Worm (Caenorhabditis elegans): Measurements from ENCODE around the gene smz-1.
A peak's percentile ranks its signal among the peaks of the same experiment; 100 is the strongest.

Gene smz-1

DNA sequence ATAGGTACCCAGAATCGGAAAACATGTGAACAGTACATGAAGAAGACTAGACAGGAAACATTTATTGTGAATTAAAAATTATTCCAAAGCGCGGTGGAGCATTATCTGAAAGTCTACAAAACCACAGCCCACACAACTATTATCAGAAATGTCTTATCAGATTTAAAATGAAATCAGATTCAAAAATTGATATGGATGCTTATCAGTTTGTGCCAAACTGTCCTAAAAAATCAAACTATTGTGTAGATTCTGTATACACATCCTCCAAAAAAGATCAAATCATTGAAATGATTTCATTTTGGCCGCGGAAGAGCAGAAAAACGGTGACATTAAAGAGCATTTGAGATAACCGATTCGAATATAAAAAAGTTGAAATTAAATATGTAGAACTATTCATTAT, 19.4 kb upstream of the smz-1 start, which contains the start of gene irg-4:
Gene irg-4, plus strand, starts transcription at position 392 of the 400 bp plus-strand sequence.
- TF ChIP-seq ets-7 (tag; optimal IDR thresholded peaks at IDR 0.05) = no peak
- no peak for TF ChIP-seq tbx-11 (GFP tag; IDR thresholded peaks at IDR 0.05)
- no peak for TF ChIP-seq aly-1 (tag; optimal IDR thresholded peaks at IDR 0.05)

DNA sequence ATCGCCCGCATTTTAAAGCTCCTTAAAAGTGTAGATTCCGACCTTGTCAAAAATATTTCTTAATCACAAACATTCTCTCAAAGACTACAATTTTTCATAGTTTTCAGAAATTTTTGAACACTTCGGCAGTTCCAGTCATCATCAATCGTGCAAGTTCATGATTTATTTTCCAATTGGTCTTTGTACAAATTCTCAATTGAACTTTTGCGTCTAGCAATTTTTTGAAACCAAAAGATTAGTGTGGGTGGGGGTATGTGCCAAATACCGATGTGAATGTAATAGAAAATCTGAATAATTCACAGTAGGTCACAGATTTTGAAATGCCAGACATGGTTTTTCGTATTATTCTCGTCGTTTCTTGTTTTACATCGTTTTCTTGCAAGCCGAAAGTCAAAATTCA, 16.5 kb upstream of the smz-1 start, which contains the start of gene clec-185:
Gene clec-185, plus strand, starts transcription at position 301 of the 400 bp plus-strand sequence.
- TF ChIP-seq hmg-4 (GFP tag; optimal IDR thresholded peaks at IDR 0.05) (no peak), tra-4 (tag; optimal IDR thresholded peaks at IDR 0.05) (no peak), pes-1 (GFP tag; IDR thresholded peaks at IDR 0.05) (no peak), F13C5.2 (tag; optimal IDR thresholded peaks at IDR 0.05) (no peak), aly-1 (tag; optimal IDR thresholded peaks at IDR 0.05) (no peak), hnd-1 (tag; optimal IDR thresholded peaks at IDR 0.05) (no peak), ceh-36 (tag; optimal IDR thresholded peaks at IDR 0.05) (no peak), ets-7 (tag; optimal IDR thresholded peaks at IDR 0.05) (no peak), B0310.2 (tag; optimal IDR thresholded peaks at IDR 0.05) (no peak), ceh-13 (GFP tag; optimal IDR thresholded peaks at IDR 0.05) (no peak), hmbx-1 (tag; optimal IDR thresholded peaks at IDR 0.05) (no peak), ama-1 (optimal IDR thresholded peaks at IDR 0.05) (no peak), flt-1 (GFP tag; IDR thresholded peaks at IDR 0.05) (no peak), tbx-11 (GFP tag; IDR thresholded peaks at IDR 0.05) (no peak), tbx-37 (GFP tag; conservative IDR thresholded peaks at IDR 0.05) (no peak), scrt-1 (GFP tag; IDR thresholded peaks at IDR 0.05) (no peak), sea-1 (GFP tag; conservative IDR thresholded peaks at IDR 0.05) (no peak)

DNA sequence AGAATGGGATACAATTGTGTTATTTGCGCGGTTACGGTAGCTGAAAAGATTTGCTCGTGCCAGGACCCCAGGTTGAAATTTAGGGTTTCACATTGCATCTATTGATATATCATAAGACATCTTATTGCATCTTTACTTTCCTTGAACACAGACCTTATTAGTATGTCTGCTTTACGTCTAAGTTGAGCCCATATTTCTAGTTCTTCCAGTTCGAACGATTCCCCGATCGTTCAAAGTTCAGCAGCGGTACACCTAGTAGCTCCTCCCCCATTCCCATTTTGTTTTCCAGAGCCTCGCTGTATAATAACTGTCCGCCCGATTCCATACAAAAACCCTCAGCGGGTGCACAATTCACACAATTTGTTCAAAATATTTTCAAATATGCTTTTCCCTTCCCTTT, 13.1 kb upstream of the smz-1 start, which contains the start of gene C25G4.17:
Gene C25G4.17, plus strand, starts transcription at position 301 of the 400 bp plus-strand sequence.
- TF ChIP-seq tra-4 (tag; optimal IDR thresholded peaks at IDR 0.05) (no peak), ama-1 (optimal IDR thresholded peaks at IDR 0.05) (no peak), sea-1 (GFP tag; conservative IDR thresholded peaks at IDR 0.05) (no peak), scrt-1 (GFP tag; IDR thresholded peaks at IDR 0.05) (no peak), tbx-37 (GFP tag; conservative IDR thresholded peaks at IDR 0.05) (no peak), hmbx-1 (tag; optimal IDR thresholded peaks at IDR 0.05) (no peak), F13C5.2 (tag; optimal IDR thresholded peaks at IDR 0.05) (no peak), B0310.2 (tag; optimal IDR thresholded peaks at IDR 0.05) (no peak), ceh-36 (tag; optimal IDR thresholded peaks at IDR 0.05) (no peak), ceh-13 (GFP tag; optimal IDR thresholded peaks at IDR 0.05) (no peak), hmg-4 (GFP tag; optimal IDR thresholded peaks at IDR 0.05) (no peak), tbx-11 (GFP tag; IDR thresholded peaks at IDR 0.05) (no peak), ets-7 (tag; optimal IDR thresholded peaks at IDR 0.05) (no peak), pes-1 (GFP tag; IDR thresholded peaks at IDR 0.05) (no peak), flt-1 (GFP tag; IDR thresholded peaks at IDR 0.05) (no peak), hnd-1 (tag; optimal IDR thresholded peaks at IDR 0.05) (no peak), aly-1 (tag; optimal IDR thresholded peaks at IDR 0.05) (no peak)

DNA sequence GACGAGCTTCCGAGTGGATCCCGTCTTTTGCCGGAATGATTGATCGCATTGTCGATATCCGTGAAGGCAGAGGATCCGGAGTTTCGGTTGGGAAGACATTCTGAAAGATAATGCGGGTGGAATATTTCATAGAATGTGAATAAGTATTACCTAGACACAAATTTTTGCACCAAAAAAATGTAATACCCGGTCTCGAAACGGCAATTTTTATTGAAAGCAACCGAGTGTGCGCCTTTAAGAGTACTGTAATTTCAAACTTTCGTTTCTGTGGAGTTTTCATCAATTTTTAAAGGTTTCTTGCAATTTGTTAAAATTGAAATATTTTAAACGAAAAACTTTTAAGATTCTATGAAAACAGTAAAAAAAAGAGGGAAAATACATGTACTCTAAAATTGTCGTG, 10.9 kb upstream of the smz-1 start, which contains the start of gene C25G4.2:
Gene C25G4.2, minus strand, starts transcription at position 100 of the 400 bp plus-strand sequence.
- no peak for TF ChIP-seq hnd-1 (tag; optimal IDR thresholded peaks at IDR 0.05)
- TF ChIP-seq sea-1 (GFP tag; conservative IDR thresholded peaks at IDR 0.05) = no peak
- TF ChIP-seq tra-4 (tag; optimal IDR thresholded peaks at IDR 0.05) = no peak
- TF ChIP-seq B0310.2 (tag; optimal IDR thresholded peaks at IDR 0.05) = no peak
- TF ChIP-seq pes-1 (GFP tag; IDR thresholded peaks at IDR 0.05) = no peak
- no peak for TF ChIP-seq F13C5.2 (tag; optimal IDR thresholded peaks at IDR 0.05)

DNA sequence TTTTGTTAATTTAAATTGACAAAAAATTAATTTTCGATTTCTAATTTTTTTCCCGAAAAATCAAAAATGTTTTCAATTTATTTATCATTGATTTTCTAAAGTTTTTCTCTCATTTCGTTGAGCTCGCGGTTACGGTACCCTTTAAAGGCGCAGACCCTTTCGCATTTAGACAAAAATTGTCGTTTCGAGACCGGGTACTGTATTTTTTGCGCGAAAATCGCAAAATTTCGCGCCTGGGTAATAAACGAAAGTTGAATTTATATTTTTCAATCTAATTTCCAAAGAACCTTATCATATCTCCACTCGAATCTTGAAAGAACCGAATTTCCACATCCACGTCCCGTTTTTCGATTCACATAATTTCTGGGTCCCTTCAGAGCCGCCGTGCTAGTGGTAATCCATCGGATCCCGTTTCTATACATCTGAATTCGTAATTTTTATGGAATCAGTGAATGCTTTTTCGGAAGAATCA, 9.4 kb upstream of the smz-1 start, which contains the start of gene C25G4.3:
Gene C25G4.3, minus strand, starts transcription at position 422 of the 472 bp plus-strand sequence.
- TF ChIP-seq ceh-13 (GFP tag; optimal IDR thresholded peaks at IDR 0.05) = no peak
- TF ChIP-seq tbx-37 (GFP tag; conservative IDR thresholded peaks at IDR 0.05) = no peak
- TF ChIP-seq hmg-4 (GFP tag; optimal IDR thresholded peaks at IDR 0.05) = no peak
- no peak for TF ChIP-seq hnd-1 (tag; optimal IDR thresholded peaks at IDR 0.05)
- TF ChIP-seq ama-1 (optimal IDR thresholded peaks at IDR 0.05) = no peak
- TF ChIP-seq scrt-1 (GFP tag; IDR thresholded peaks at IDR 0.05) = no peak
- TF ChIP-seq ets-7 (tag; optimal IDR thresholded peaks at IDR 0.05) = no peak
- TF ChIP-seq pes-1 (GFP tag; IDR thresholded peaks at IDR 0.05) = no peak
- no peak for TF ChIP-seq hmbx-1 (tag; optimal IDR thresholded peaks at IDR 0.05)
- no peak for TF ChIP-seq ceh-36 (tag; optimal IDR thresholded peaks at IDR 0.05)
- no peak for TF ChIP-seq sea-1 (GFP tag; conservative IDR thresholded peaks at IDR 0.05)
- TF ChIP-seq aly-1 (tag; optimal IDR thresholded peaks at IDR 0.05) = no peak

DNA sequence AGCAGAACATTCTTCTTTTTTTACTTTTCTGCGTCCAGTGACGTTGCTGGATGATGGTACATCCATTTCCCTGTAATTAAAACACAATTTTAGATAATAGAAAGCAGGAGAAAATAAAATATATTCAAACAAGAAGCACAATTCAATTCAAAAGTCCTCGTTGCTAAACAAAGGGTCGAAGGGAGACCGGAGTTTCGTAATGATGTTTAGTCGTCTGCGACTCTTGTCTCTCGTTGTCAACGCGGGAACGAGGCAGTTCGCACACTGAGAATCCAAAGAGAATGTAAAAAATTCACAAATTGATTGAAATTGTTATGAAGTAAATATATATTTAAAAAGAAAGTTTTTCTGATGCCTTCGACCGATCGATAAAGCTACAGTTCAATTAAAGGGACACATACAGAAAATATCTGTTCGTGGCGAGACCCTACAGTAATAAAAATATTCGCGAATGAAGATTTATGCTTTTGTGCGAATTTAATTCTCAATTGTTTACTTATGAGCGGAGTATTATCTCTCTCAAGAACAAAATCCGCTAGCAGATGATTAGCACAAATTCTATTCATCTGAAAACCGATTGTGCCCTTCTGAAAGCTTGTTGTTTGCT, 3.5 kb upstream of the smz-1 start, which contains the start of gene dpy-26:
Gene dpy-26, minus strand, starts transcription at position 111 of the 607 bp plus-strand sequence.
- TF ChIP-seq flt-1 (GFP tag; IDR thresholded peaks at IDR 0.05) (no peak), F13C5.2 (tag; optimal IDR thresholded peaks at IDR 0.05) (peak; percentile 18)

DNA sequence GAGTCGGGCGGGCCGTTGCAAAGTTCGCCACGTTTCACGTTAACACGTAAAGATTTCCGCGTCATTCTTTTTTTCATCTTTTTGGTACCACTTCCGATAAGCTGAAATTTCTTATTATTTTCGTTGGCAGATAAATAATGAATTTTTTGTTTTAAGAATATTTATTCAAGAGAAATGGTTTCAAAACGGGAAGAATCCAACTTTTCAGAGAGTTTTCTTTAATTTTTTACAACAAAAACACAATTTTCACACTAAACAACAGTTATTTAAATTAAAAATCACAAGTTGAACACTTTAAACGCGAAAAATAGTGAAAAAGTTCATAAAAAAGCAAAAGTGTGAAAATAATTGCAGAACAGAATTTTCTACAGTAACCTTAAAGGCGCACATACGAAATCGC, 735 bp upstream of the smz-1 start, which contains the start of gene spe-44:
Gene spe-44, minus strand, starts transcription at position 101 of the 400 bp plus-strand sequence.
- TF ChIP-seq ama-1 (optimal IDR thresholded peaks at IDR 0.05) (no peak), ceh-36 (tag; optimal IDR thresholded peaks at IDR 0.05) (no peak), sea-1 (GFP tag; conservative IDR thresholded peaks at IDR 0.05) (no peak), pes-1 (GFP tag; IDR thresholded peaks at IDR 0.05) (no peak), tbx-37 (GFP tag; conservative IDR thresholded peaks at IDR 0.05) (no peak), ets-7 (tag; optimal IDR thresholded peaks at IDR 0.05) (no peak), ceh-13 (GFP tag; optimal IDR thresholded peaks at IDR 0.05) (no peak), flt-1 (GFP tag; IDR thresholded peaks at IDR 0.05) (no peak), B0310.2 (tag; optimal IDR thresholded peaks at IDR 0.05) (no peak), hmg-4 (GFP tag; optimal IDR thresholded peaks at IDR 0.05) (no peak), tra-4 (tag; optimal IDR thresholded peaks at IDR 0.05) (no peak)
